Fruit fly (Drosophila melanogaster) whole organism, embryonic: ENCODE measurements around the gene Atx2.
A peak's percentile ranks its signal among the peaks of the same experiment; 100 is the strongest.

ENCODE experiments used
- Ada2b ChIP-seq: fragments of 200-800 bp; sonication (Bioruptor generic); IDR thresholded peaks from 2 replicates; pipeline ENCODE4 v1.3.6; 2022; ENCODE audit warnings: missing biosample characterization, missing genetic modification characterization
- Antp ChIP-seq: fragments of 200-800 bp; sonication (Bioruptor generic); optimal IDR thresholded peaks from 3 replicates; lab custom pipeline; 2016; ENCODE audit warnings: missing biosample characterization, missing genetic modification characterization
- BtbVII ChIP-seq: fragments of 200-800 bp; sonication (Bioruptor generic); optimal IDR thresholded peaks from 3 replicates; lab custom pipeline; 2017; ENCODE audit warnings: missing biosample characterization, mild to moderate bottlenecking, missing genetic modification characterization
- C15 ChIP-seq: fragments of 200-800 bp; sonication (Bioruptor generic); IDR thresholded peaks from 3 replicates; pipeline ENCODE4 v1.3.6; 2022; ENCODE audit warnings: missing biosample characterization, missing genetic modification characterization
- CG10147 ChIP-seq: fragments of 200-800 bp; sonication (Bioruptor generic); optimal IDR thresholded peaks from 2 replicates; lab custom pipeline; 2019; ENCODE audit warnings: missing biosample characterization, mild to moderate bottlenecking, missing genetic modification characterization, moderate library complexity
- CG10267 ChIP-seq: fragments of 200-800 bp; sonication (Bioruptor generic); optimal IDR thresholded peaks from 2 replicates; lab custom pipeline; 2018; ENCODE audit warnings: missing biosample characterization, mild to moderate bottlenecking, missing genetic modification characterization, moderate library complexity
- CG10654 ChIP-seq: fragments of 200-800 bp; sonication (Bioruptor generic); optimal IDR thresholded peaks from 2 replicates; lab custom pipeline; 2016; ENCODE audit warnings: missing biosample characterization, missing genetic modification characterization
- CG12071 ChIP-seq: fragments of 200-800 bp; sonication (Bioruptor generic); optimal IDR thresholded peaks from 3 replicates; lab custom pipeline; 2018; ENCODE audit warnings: missing biosample characterization, mild to moderate bottlenecking, missing genetic modification characterization
- CG12391 ChIP-seq: fragments of 200-800 bp; sonication (Bioruptor generic); optimal IDR thresholded peaks from 3 replicates; lab custom pipeline; 2018; ENCODE audit warnings: missing biosample characterization, mild to moderate bottlenecking, missing genetic modification characterization, moderate library complexity
- CG13287 ChIP-seq: fragments of 200-800 bp; sonication (Bioruptor generic); IDR thresholded peaks from 2 replicates; pipeline ENCODE4 v1.3.6; 2022; ENCODE audit warnings: missing biosample characterization, missing genetic modification characterization; ENCODE audit not compliant: partially characterized antibody
- CG13296 ChIP-seq: fragments of 200-800 bp; sonication (Bioruptor generic); optimal IDR thresholded peaks from 3 replicates; lab custom pipeline; 2018; ENCODE audit warnings: missing biosample characterization, mild to moderate bottlenecking, missing genetic modification characterization
- CG15514 ChIP-seq: fragments of 200-800 bp; sonication (Bioruptor generic); optimal IDR thresholded peaks from 3 replicates; lab custom pipeline; 2017; ENCODE audit warnings: missing biosample characterization, missing genetic modification characterization, mild to moderate bottlenecking, moderate library complexity, missing genetic modification reagents
- CG1647 ChIP-seq: fragments of 200-800 bp; sonication (Bioruptor generic); optimal IDR thresholded peaks from 3 replicates; lab custom pipeline; 2016; ENCODE audit warnings: missing biosample characterization, missing genetic modification characterization
- CG16815 ChIP-seq: fragments of 200-800 bp; sonication (Bioruptor generic); optimal IDR thresholded peaks from 3 replicates; lab custom pipeline; 2017; ENCODE audit warnings: missing biosample characterization, mild to moderate bottlenecking, missing genetic modification characterization
- CG17612 ChIP-seq: fragments of 200-800 bp; sonication (Bioruptor generic); IDR thresholded peaks from 2 replicates; pipeline ENCODE4 v1.3.6; 2022; ENCODE audit warnings: missing biosample characterization, missing genetic modification characterization
- CG1832 ChIP-seq: fragments of 200-800 bp; sonication (Bioruptor generic); optimal IDR thresholded peaks from 2 replicates; lab custom pipeline; 2017; ENCODE audit warnings: missing biosample characterization, mild to moderate bottlenecking, missing genetic modification characterization, inconsistent platforms
- CG18599 ChIP-seq: fragments of 200-800 bp; sonication (Bioruptor generic); optimal IDR thresholded peaks from 3 replicates; lab custom pipeline; 2017; ENCODE audit warnings: missing biosample characterization, missing genetic modification characterization, mild to moderate bottlenecking, moderate library complexity, missing genetic modification reagents
- CG2120 ChIP-seq: fragments of 200-800 bp; sonication (Bioruptor generic); optimal IDR thresholded peaks from 3 replicates; lab custom pipeline; 2016; ENCODE audit warnings: missing biosample characterization, missing genetic modification characterization
- CG2889 ChIP-seq: fragments of 200-800 bp; sonication (Bioruptor generic); IDR thresholded peaks from 3 replicates; pipeline ENCODE4 v1.3.6; 2022; ENCODE audit warnings: missing biosample characterization, missing genetic modification characterization
- CG6765 ChIP-seq: fragments of 200-800 bp; sonication (Bioruptor generic); optimal IDR thresholded peaks from 3 replicates; lab custom pipeline; 2017; ENCODE audit warnings: missing biosample characterization, mild to moderate bottlenecking, missing genetic modification characterization
- CG6813 ChIP-seq: fragments of 200-800 bp; sonication (Bioruptor generic); optimal IDR thresholded peaks from 2 replicates; lab custom pipeline; 2017; ENCODE audit warnings: missing biosample characterization, missing genetic modification characterization, mild to moderate bottlenecking, moderate library complexity, missing genetic modification reagents
- CG7372 ChIP-seq: fragments of 200-800 bp; sonication (Bioruptor generic); IDR thresholded peaks from 2 replicates; pipeline ENCODE4 v1.3.6; 2022; ENCODE audit warnings: missing biosample characterization, missing genetic modification characterization
- CG7987 ChIP-seq: fragments of 200-800 bp; sonication (Bioruptor generic); optimal IDR thresholded peaks from 2 replicates; lab custom pipeline; 2018; ENCODE audit warnings: missing biosample characterization, mild to moderate bottlenecking, missing genetic modification characterization, moderate library complexity
- CG9797 ChIP-seq: fragments of 200-800 bp; sonication (Bioruptor generic); optimal IDR thresholded peaks from 3 replicates; lab custom pipeline; 2018; ENCODE audit warnings: missing biosample characterization, mild to moderate bottlenecking, missing genetic modification characterization
- CG9817 ChIP-seq: fragments of 200-800 bp; sonication (Bioruptor generic); optimal IDR thresholded peaks from 2 replicates; lab custom pipeline; 2018; ENCODE audit warnings: missing biosample characterization, mild to moderate bottlenecking, missing genetic modification characterization, moderate library complexity
- Chrac-16 ChIP-seq: fragments of 200-800 bp; sonication (Bioruptor generic); optimal IDR thresholded peaks from 3 replicates; lab custom pipeline; 2016; ENCODE audit warnings: missing biosample characterization, missing genetic modification characterization
- HHEX ChIP-seq: fragments of 200-800 bp; sonication (Bioruptor generic); optimal IDR thresholded peaks from 3 replicates; lab custom pipeline; 2017; ENCODE audit warnings: missing biosample characterization, mild to moderate bottlenecking, missing genetic modification characterization, missing genetic modification reagents
- Hr39 ChIP-seq: fragments of >200 bp; optimal IDR thresholded peaks from 2 replicates; lab custom pipeline; 2017
- MTF-1 ChIP-seq: fragments of 200-800 bp; sonication (Bioruptor generic); optimal IDR thresholded peaks from 2 replicates; lab custom pipeline; 2018; ENCODE audit warnings: missing biosample characterization, mild to moderate bottlenecking, missing genetic modification characterization, borderline replicate concordance
- Meics ChIP-seq: fragments of 200-800 bp; sonication (Bioruptor generic); optimal IDR thresholded peaks from 2 replicates; lab custom pipeline; 2017; ENCODE audit warnings: missing biosample characterization, mild to moderate bottlenecking, missing genetic modification characterization
- ara ChIP-seq: fragments of 200-800 bp; sonication (Bioruptor generic); IDR thresholded peaks from 2 replicates; pipeline ENCODE4 v1.3.6; 2022; ENCODE audit warnings: missing biosample characterization, missing genetic modification characterization
- caup ChIP-seq: fragments of 200-800 bp; sonication (Bioruptor generic); optimal IDR thresholded peaks from 3 replicates; lab custom pipeline; 2017; ENCODE audit warnings: missing biosample characterization, mild to moderate bottlenecking, missing genetic modification characterization, moderate library complexity; ENCODE audit not compliant: severe bottlenecking
- dan ChIP-seq: fragments of 200-800 bp; sonication (Bioruptor generic); IDR thresholded peaks from 2 replicates; pipeline ENCODE4 v1.3.6; 2022; ENCODE audit warnings: missing biosample characterization, missing genetic modification characterization
- emc ChIP-seq: fragments of 200-800 bp; sonication (Bioruptor generic); optimal IDR thresholded peaks from 2 replicates; lab custom pipeline; 2016; ENCODE audit warnings: missing biosample characterization, missing genetic modification characterization
- en ChIP-seq: fragments of 200-800 bp; sonication (Bioruptor generic); optimal IDR thresholded peaks from 2 replicates; lab custom pipeline; 2016; ENCODE audit warnings: missing biosample characterization, missing genetic modification characterization
- gt ChIP-seq: fragments of 200-800 bp; sonication (Bioruptor generic); IDR thresholded peaks from 2 replicates; pipeline ENCODE4 v1.3.6; 2022; ENCODE audit warnings: missing biosample characterization, missing genetic modification characterization
- inv ChIP-seq: fragments of 200-800 bp; sonication (Bioruptor generic); IDR thresholded peaks from 2 replicates; pipeline ENCODE4 v1.3.6; 2022; ENCODE audit warnings: missing biosample characterization, missing genetic modification characterization; ENCODE audit not compliant: partially characterized antibody
- kah ChIP-seq: fragments of 200-800 bp; sonication (Bioruptor generic); optimal IDR thresholded peaks from 2 replicates; lab custom pipeline; 2018; ENCODE audit warnings: missing biosample characterization, mild to moderate bottlenecking, missing genetic modification characterization
- lov ChIP-seq, 2 experiments: fragments of 200-800 bp in 1 of 2; fragments of >200 bp in 1 of 2; sonication (Bioruptor generic) in 1 of 2; IDR thresholded peaks in 1 of 2; optimal IDR thresholded peaks in 1 of 2; 2 replicates in 1 of 2; 3 replicates in 1 of 2; pipeline versions ENCODE4 v1.3.6 to Lab custom; 2017 to 2022; ENCODE audit warnings: missing biosample characterization in 1 of 2, missing genetic modification characterization in 1 of 2
- mld ChIP-seq: fragments of 200-800 bp; sonication (Bioruptor generic); IDR thresholded peaks from 3 replicates; pipeline ENCODE4 v1.3.6; 2022; ENCODE audit warnings: missing biosample characterization, missing genetic modification characterization; ENCODE audit not compliant: partially characterized antibody
- phol ChIP-seq: fragments of 200-800 bp; sonication (Bioruptor generic); optimal IDR thresholded peaks from 3 replicates; lab custom pipeline; 2018; ENCODE audit warnings: missing biosample characterization, mild to moderate bottlenecking, missing genetic modification characterization, moderate library complexity
- pita ChIP-seq: fragments of 200-800 bp; sonication (Bioruptor generic); optimal IDR thresholded peaks from 2 replicates; lab custom pipeline; 2017; ENCODE audit warnings: missing biosample characterization, mild to moderate bottlenecking, missing genetic modification characterization
- ro ChIP-seq: fragments of 200-800 bp; sonication (Bioruptor generic); IDR thresholded peaks from 2 replicates; pipeline ENCODE4 v1.3.6; 2022; ENCODE audit warnings: missing biosample characterization, missing genetic modification characterization
- run ChIP-seq: fragments of 200-800 bp; sonication (Bioruptor generic); optimal IDR thresholded peaks from 3 replicates; lab custom pipeline; 2018; ENCODE audit warnings: missing biosample characterization, mild to moderate bottlenecking, missing genetic modification characterization
- sima ChIP-seq: fragments of 200-800 bp; sonication (Bioruptor generic); optimal IDR thresholded peaks from 2 replicates; lab custom pipeline; 2016; ENCODE audit warnings: missing biosample characterization, missing genetic modification characterization
- slp2 ChIP-seq: fragments of 200-800 bp; sonication (Bioruptor generic); optimal IDR thresholded peaks from 2 replicates; lab custom pipeline; 2016; ENCODE audit warnings: missing biosample characterization, missing genetic modification characterization
- tna ChIP-seq: fragments of 200-800 bp; sonication (Bioruptor generic); IDR thresholded peaks from 2 replicates; pipeline ENCODE4 v1.3.6; 2022; ENCODE audit warnings: missing biosample characterization, missing genetic modification characterization; ENCODE audit not compliant: partially characterized antibody

Gene Atx2

DNA sequence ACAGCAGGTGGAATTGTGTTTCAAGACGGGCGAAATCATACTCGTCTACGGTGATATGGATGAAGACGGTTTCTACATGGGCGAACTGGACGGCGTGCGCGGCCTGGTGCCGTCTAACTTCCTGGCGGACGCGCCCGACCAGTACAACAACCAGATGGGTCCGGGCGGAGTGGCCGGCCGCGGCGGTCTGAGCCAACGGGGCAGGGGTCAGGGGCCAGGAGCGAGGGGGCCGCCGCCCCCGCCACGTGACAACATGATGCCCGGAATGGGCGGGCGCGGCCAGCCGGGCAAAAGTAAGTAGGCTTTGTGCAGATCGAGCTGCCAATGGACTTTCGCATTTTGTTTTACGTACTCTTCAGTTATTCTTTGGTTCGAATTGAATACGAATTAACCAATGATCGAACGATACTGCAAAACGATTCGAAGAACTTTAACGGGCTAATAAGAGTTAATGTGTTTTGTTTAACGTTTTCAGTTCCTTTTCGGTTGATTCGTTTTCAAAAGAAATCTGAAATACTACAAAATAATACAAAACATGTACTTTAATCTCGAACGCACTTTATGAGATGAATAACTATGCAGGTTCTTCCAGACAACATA is 14.9 kb upstream of the Atx2 start:
- 0 out of 2 replicates have a peak, but pooled peaks have one; percentile 22 for TF ChIP-seq dan (GFP tag; lab: Robert Waterston, UW)
- TF ChIP-seq ro = 0 out of 2 replicates have a peak, but pooled peaks have one; percentile 8
- TF ChIP-seq CG12391 (tag; lab: Kevin White, UChicago) = no peak
- no peak for TF ChIP-seq Antp
- peak; percentile 86 for TF ChIP-seq Hr39 (lab: Kevin White, UChicago)
- TF ChIP-seq CG17612 (GFP tag; lab: Robert Waterston, UW) = no peak
- no peak for TF ChIP-seq CG16815 (GFP tag; lab: Kevin White, UChicago)

DNA sequence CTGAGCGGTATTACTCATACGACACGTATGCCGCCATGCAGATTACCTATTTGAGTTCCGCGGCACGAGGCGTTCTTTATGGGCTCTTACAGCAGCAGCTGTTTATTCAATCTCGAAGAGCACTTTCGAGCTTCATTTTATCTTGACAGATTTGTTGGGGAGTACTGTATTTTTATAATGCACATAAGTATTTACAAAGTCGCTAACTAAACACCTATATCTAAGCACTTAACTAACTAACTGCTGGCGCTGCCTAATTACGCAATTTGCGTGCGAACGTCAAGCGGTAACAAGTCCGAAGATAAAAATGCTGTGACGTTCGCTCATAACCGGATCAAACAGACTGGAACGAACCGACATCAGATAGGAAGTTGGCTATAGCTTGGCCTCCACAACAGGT is 5.6 kb upstream of the Atx2 start:
- TF ChIP-seq MTF-1 (GFP tag; lab: Kevin White, UChicago) (peak; percentile 3), CG1832 (GFP tag; lab: Kevin White, UChicago) (no peak), en (GFP tag; lab: Kevin White, UChicago) (no peak), CG10147 (GFP tag; lab: Kevin White, UChicago) (peak; percentile 16), lov (optimal IDR thresholded peaks at IDR 0.05; lab: Kevin White, UChicago) (no peak), lov (GFP tag; IDR thresholded peaks at IDR 0.05; lab: Robert Waterston, UW) (no peak), slp2 (GFP tag; lab: Kevin White, UChicago) (no peak), CG10654 (GFP tag; lab: Kevin White, UChicago) (no peak), CG7987 (GFP tag; lab: Kevin White, UChicago) (no peak), mld (GFP tag; lab: Robert Waterston, UW) (no peak), run (tag; lab: Kevin White, UChicago) (no peak), emc (no peak), tna (GFP tag; lab: Robert Waterston, UW) (no peak), CG9797 (no peak), CG2120 (no peak), CG1647 (GFP tag; lab: Kevin White, UChicago) (no peak), Chrac-16 (GFP tag; lab: Kevin White, UChicago) (no peak), Ada2b (GFP tag; lab: Robert Waterston, UW) (0 out of 2 replicates have a peak, but pooled peaks have one; percentile 28), CG7372 (GFP tag; lab: Robert Waterston, UW) (0 out of 2 replicates have a peak, but pooled peaks have one; percentile 37), BtbVII (GFP tag; lab: Kevin White, UChicago) (peak; percentile 61), phol (tag; lab: Kevin White, UChicago) (no peak), caup (GFP tag; lab: Kevin White, UChicago) (peak; percentile 20), kah (GFP tag; lab: Kevin White, UChicago) (no peak), CG6813 (peak; percentile 47), CG2889 (no peak), CG6765 (GFP tag; lab: Kevin White, UChicago) (peak; percentile 39), gt (no peak), inv (no peak), CG12071 (GFP tag; lab: Kevin White, UChicago) (peak; percentile 26), CG15514 (GFP tag; lab: Kevin White, UChicago) (peak; percentile 27), pita (no peak), CG9817 (tag; lab: Kevin White, UChicago) (no peak), CG13296 (GFP tag; lab: Kevin White, UChicago) (peak; percentile 76), sima (GFP tag; lab: Kevin White, UChicago) (no peak), ro (no peak), C15 (GFP tag; lab: Robert Waterston, UW) (no peak), CG10267 (no peak), CG13287 (GFP tag; lab: Robert Waterston, UW) (no peak), ara (GFP tag; lab: Robert Waterston, UW) (no peak), Meics (GFP tag; lab: Kevin White, UChicago) (peak; percentile 24), CG18599 (GFP tag; lab: Kevin White, UChicago) (peak; percentile 42), HHEX (GFP tag; lab: Kevin White, UChicago) (peak; percentile 22)
